Worm (Caenorhabditis elegans) whole organism, L2 larva: Measurements from ENCODE around the gene abhd-5.1.

Source experiments
- C34F6.9 ChIP-seq: fragments of 150-350 bp; optimal IDR thresholded peaks from 2 replicates; lab custom pipeline; 2014; ENCODE audit warnings: missing biosample characterization, missing genetic modification characterization
- ama-1 ChIP-seq: fragments of 150-350 bp; optimal IDR thresholded peaks from 2 replicates; lab custom pipeline; 2018; ENCODE audit warnings: inconsistent platforms
- ceh-82 ChIP-seq: fragments of 150-350 bp; optimal IDR thresholded peaks from 2 replicates; lab custom pipeline; 2014; ENCODE audit warnings: missing biosample characterization, missing genetic modification characterization
- dmd-4 ChIP-seq: sonication (generic microtip); optimal IDR thresholded peaks from 2 replicates; lab custom pipeline; 2017; ENCODE audit warnings: missing biosample characterization, missing genetic modification characterization
- egl-27 ChIP-seq: sonication (generic microtip); optimal IDR thresholded peaks from 3 replicates; lab custom pipeline; 2017; ENCODE audit warnings: missing biosample characterization, missing genetic modification reagents, missing genetic modification characterization
- fos-1 ChIP-seq: fragments of 150-350 bp; optimal IDR thresholded peaks from 2 replicates; lab custom pipeline; 2014; ENCODE audit warnings: missing biosample characterization, missing genetic modification characterization
- lin-13 ChIP-seq: fragments of 150-350 bp; optimal IDR thresholded peaks from 2 replicates; lab custom pipeline; 2014; ENCODE audit warnings: missing biosample characterization, missing genetic modification reagents, missing genetic modification characterization
- lsy-2 ChIP-seq, 2 experiments: fragments of 150-350 bp in 1 of 2; sonication (generic microtip) in 1 of 2; optimal IDR thresholded peaks; 2 replicates each; lab custom pipeline; 2014 to 2017; ENCODE audit warnings: missing biosample characterization in 2 of 2, missing genetic modification characterization in 2 of 2
- nhr-12 ChIP-seq: fragments of 150-350 bp; optimal IDR thresholded peaks from 2 replicates; lab custom pipeline; 2014; ENCODE audit warnings: missing biosample characterization, missing genetic modification characterization
- nhr-237 ChIP-seq: fragments of 150-350 bp; optimal IDR thresholded peaks from 2 replicates; lab custom pipeline; 2014; ENCODE audit warnings: missing biosample characterization, missing genetic modification characterization
- skn-1 ChIP-seq: sonication (generic microtip); optimal IDR thresholded peaks from 2 replicates; lab custom pipeline; 2017; ENCODE audit warnings: missing biosample characterization, missing genetic modification characterization
- unc-55 ChIP-seq: fragments of 150-350 bp; sonication (generic microtip); optimal IDR thresholded peaks from 3 replicates; lab custom pipeline; 2014; ENCODE audit warnings: missing biosample characterization, missing genetic modification reagents, missing genetic modification characterization
- zag-1 ChIP-seq: fragments of 150-350 bp; optimal IDR thresholded peaks from 2 replicates; lab custom pipeline; 2014; ENCODE audit warnings: missing biosample characterization, missing genetic modification characterization
- ztf-11 ChIP-seq: sonication (generic microtip); optimal IDR thresholded peaks from 2 replicates; lab custom pipeline; 2017; ENCODE audit warnings: missing biosample characterization, missing genetic modification characterization

DNA sequence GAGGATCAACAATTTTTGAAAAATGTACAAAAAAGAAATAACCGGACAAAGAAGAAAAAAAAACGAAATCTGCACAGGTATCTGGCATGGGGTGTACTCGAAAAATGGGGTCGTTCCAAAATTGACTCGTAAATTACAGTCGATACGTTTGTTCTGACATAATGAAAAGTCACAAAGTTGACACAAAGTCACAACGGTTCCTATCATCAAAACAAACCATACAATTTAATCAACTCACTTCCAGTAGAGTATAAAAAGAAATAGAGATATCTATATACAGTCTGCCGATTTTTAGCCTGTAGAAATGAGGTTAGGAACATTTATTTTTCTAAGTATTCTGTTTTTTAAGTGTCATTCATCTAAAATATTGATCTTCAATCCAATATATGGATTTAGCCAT is 37.0 kb downstream of the abhd-5.1 start, which contains the start of gene T19H12.12:
- TF ChIP-seq ztf-11 (no peak), ceh-82 (no peak), unc-55 (no peak), nhr-12 (no peak), nhr-237 (no peak), lsy-2 (tag; optimal IDR thresholded peaks at IDR 0.05; lab: Kevin White, UChicago) (no peak), lin-13 (GFP tag; lab: Kevin White, UChicago) (no peak), skn-1 (tag; lab: Kevin White, UChicago) (no peak), ama-1 (lab: Kevin White, UChicago) (no peak), fos-1 (tag; lab: Kevin White, UChicago) (no peak), egl-27 (no peak), dmd-4 (no peak), zag-1 (tag; lab: Kevin White, UChicago) (no peak), C34F6.9 (no peak)
